Worm (Caenorhabditis elegans) whole organism, L4 larva: ENCODE measurements around the gene nlp-1.

Experiments used
- F26F4.8 ChIP-seq: fragments of 200-800 bp; sonication (Bioruptor generic); conservative IDR thresholded peaks from 2 replicates; pipeline ENCODE4 v1.3.6; 2022; ENCODE audit warnings: missing genetic modification characterization, missing compliant biosample characterization
- F37D6.2 ChIP-seq: sonication (generic microtip); optimal IDR thresholded peaks from 2 replicates; lab custom pipeline; 2016; ENCODE audit warnings: mild to moderate bottlenecking, missing genetic modification characterization, missing compliant biosample characterization
- F49E8.2 ChIP-seq: sonication (generic microtip); optimal IDR thresholded peaks from 2 replicates; lab custom pipeline; 2016; ENCODE audit warnings: missing compliant biosample characterization, mild to moderate bottlenecking, missing genetic modification characterization, borderline replicate concordance
- R02D3.7 ChIP-seq: fragments of 150-350 bp; sonication (generic microtip); optimal IDR thresholded peaks from 3 replicates; lab custom pipeline; 2014; ENCODE audit warnings: missing biosample characterization, missing genetic modification characterization
- T26A8.4 ChIP-seq: fragments of 200-800 bp; sonication (Bioruptor generic); IDR thresholded peaks from 2 replicates; pipeline ENCODE4 v1.3.6; 2022; ENCODE audit warnings: missing genetic modification characterization, missing compliant biosample characterization
- Y105C5A.15 ChIP-seq: fragments of 200-800 bp; sonication (Bioruptor generic); IDR thresholded peaks from 2 replicates; pipeline ENCODE4 v1.3.6; 2022; ENCODE audit warnings: missing genetic modification characterization, missing compliant biosample characterization
- Y5F2A.4 ChIP-seq: fragments of 200-800 bp; sonication (Bioruptor generic); optimal IDR thresholded peaks from 2 replicates; lab custom pipeline; 2018; ENCODE audit warnings: mild to moderate bottlenecking, missing genetic modification characterization, missing compliant biosample characterization
- ZK337.2 ChIP-seq: fragments of 200-800 bp; sonication (Bioruptor generic); IDR thresholded peaks from 2 replicates; pipeline ENCODE4 v1.3.6; 2022; ENCODE audit warnings: missing genetic modification reagents, missing genetic modification characterization, missing compliant biosample characterization
- ZK546.5 ChIP-seq, 2 experiments: sonication (generic microtip); optimal IDR thresholded peaks; 2 replicates each; lab custom pipeline; 2017; ENCODE audit warnings: missing biosample characterization in 2 of 2, missing genetic modification characterization in 2 of 2
- aha-1 ChIP-seq: fragments of 150-350 bp; peaks from one replicate; lab custom pipeline; 2014; ENCODE audit warnings: missing biosample characterization, missing genetic modification characterization
- ceh-20 ChIP-seq: fragments of 200-800 bp; sonication (Bioruptor generic); IDR thresholded peaks from 2 replicates; pipeline ENCODE4 v1.3.6; 2022; ENCODE audit warnings: missing genetic modification reagents, missing genetic modification characterization, missing compliant biosample characterization
- ceh-28 ChIP-seq: fragments of 150-350 bp; optimal IDR thresholded peaks from 2 replicates; lab custom pipeline; 2014; ENCODE audit warnings: missing biosample characterization, missing genetic modification reagents, missing genetic modification characterization
- ceh-44 ChIP-seq: fragments of 200-800 bp; sonication (Bioruptor generic); IDR thresholded peaks from 2 replicates; pipeline ENCODE4 v1.3.6; 2022; ENCODE audit warnings: missing genetic modification reagents, missing genetic modification characterization, missing compliant biosample characterization
- ceh-62 ChIP-seq: sonication (generic microtip); optimal IDR thresholded peaks from 2 replicates; lab custom pipeline; 2017; ENCODE audit warnings: missing biosample characterization, missing genetic modification characterization
- ceh-82 ChIP-seq: sonication (generic microtip); optimal IDR thresholded peaks from 2 replicates; lab custom pipeline; 2017; ENCODE audit warnings: missing biosample characterization, missing genetic modification characterization
- ctbp-1 ChIP-seq: fragments of 200-800 bp; sonication (Bioruptor generic); IDR thresholded peaks from 2 replicates; pipeline ENCODE4 v1.3.6; 2022; ENCODE audit warnings: missing genetic modification reagents, missing genetic modification characterization, missing compliant biosample characterization
- daf-12 ChIP-seq: fragments of 150-350 bp; optimal IDR thresholded peaks from 2 replicates; lab custom pipeline; 2014; ENCODE audit warnings: missing biosample characterization, missing genetic modification reagents, missing genetic modification characterization
- daf-8 ChIP-seq: fragments of 200-800 bp; sonication (Bioruptor generic); IDR thresholded peaks from 2 replicates; pipeline ENCODE4 v1.3.6; 2022; ENCODE audit warnings: missing genetic modification characterization, missing compliant biosample characterization
- egl-27 ChIP-seq: sonication (generic microtip); optimal IDR thresholded peaks from 3 replicates; lab custom pipeline; 2017; ENCODE audit warnings: missing biosample characterization, missing genetic modification reagents, missing genetic modification characterization
- egl-43 ChIP-seq: fragments of 200-800 bp; sonication (Bioruptor generic); IDR thresholded peaks from 2 replicates; pipeline ENCODE4 v1.3.6; 2022; ENCODE audit warnings: missing genetic modification reagents, missing genetic modification characterization, missing compliant biosample characterization
- fkh-10 ChIP-seq: fragments of 150-350 bp; optimal IDR thresholded peaks from 2 replicates; lab custom pipeline; 2014; ENCODE audit warnings: missing biosample characterization, missing genetic modification reagents, missing genetic modification characterization
- gei-8 ChIP-seq: fragments of 200-800 bp; sonication (Bioruptor generic); optimal IDR thresholded peaks from 2 replicates; lab custom pipeline; 2018; ENCODE audit warnings: mild to moderate bottlenecking, missing genetic modification characterization, missing compliant biosample characterization
- jun-1 ChIP-seq: fragments of 150-350 bp; optimal IDR thresholded peaks from 2 replicates; lab custom pipeline; 2014; ENCODE audit warnings: missing biosample characterization, missing genetic modification reagents, missing genetic modification characterization
- lin-1 ChIP-seq: fragments of 200-800 bp; sonication (Bioruptor generic); IDR thresholded peaks from 2 replicates; pipeline ENCODE4 v1.3.6; 2022; ENCODE audit warnings: missing genetic modification reagents, missing genetic modification characterization, missing compliant biosample characterization
- lin-15B ChIP-seq: fragments of 150-350 bp; sonication (generic microtip); optimal IDR thresholded peaks from 3 replicates; lab custom pipeline; 2014; ENCODE audit warnings: missing biosample characterization, missing genetic modification characterization
- lin-29 ChIP-seq: fragments of 200-800 bp; sonication (Bioruptor generic); IDR thresholded peaks from 2 replicates; pipeline ENCODE4 v1.3.6; 2022; ENCODE audit warnings: missing genetic modification reagents, missing genetic modification characterization, missing compliant biosample characterization
- lin-39 ChIP-seq: fragments of 150-350 bp; optimal IDR thresholded peaks from 2 replicates; lab custom pipeline; 2014; ENCODE audit warnings: missing biosample characterization, missing genetic modification reagents, missing genetic modification characterization
- madf-5 ChIP-seq, 2 experiments: fragments of 200-800 bp; sonication (Bioruptor generic); IDR thresholded peaks; 2 replicates each; pipeline ENCODE4 v1.3.6; 2022; ENCODE audit warnings: missing compliant biosample characterization in 2 of 2, missing genetic modification characterization in 2 of 2
- mes-2 ChIP-seq: sonication (generic microtip); optimal IDR thresholded peaks from 2 replicates; lab custom pipeline; 2016; ENCODE audit warnings: missing genotype, mild to moderate bottlenecking, missing genetic modification characterization, missing compliant biosample characterization; ENCODE audit not compliant: poor library complexity, severe bottlenecking
- mxl-3 ChIP-seq: fragments of 200-800 bp; sonication (Bioruptor generic); optimal IDR thresholded peaks from 2 replicates; lab custom pipeline; 2018; ENCODE audit warnings: mild to moderate bottlenecking, missing genetic modification characterization, missing compliant biosample characterization
- nhr-102 ChIP-seq: sonication (generic microtip); optimal IDR thresholded peaks from 2 replicates; lab custom pipeline; 2016; ENCODE audit warnings: mild to moderate bottlenecking, missing genetic modification characterization, moderate library complexity, missing compliant biosample characterization
- nhr-111 ChIP-seq: fragments of 200-800 bp; sonication (Bioruptor generic); optimal IDR thresholded peaks from 2 replicates; lab custom pipeline; 2018; ENCODE audit warnings: mild to moderate bottlenecking, missing genetic modification characterization, missing compliant biosample characterization
- nhr-28 ChIP-seq: fragments of 150-350 bp; optimal IDR thresholded peaks from 2 replicates; lab custom pipeline; 2014; ENCODE audit warnings: missing biosample characterization, missing genetic modification characterization
- nhr-41 ChIP-seq: fragments of 200-800 bp; sonication (Bioruptor generic); IDR thresholded peaks from 2 replicates; pipeline ENCODE4 v1.3.6; 2022; ENCODE audit warnings: missing genetic modification reagents, missing genetic modification characterization, missing compliant biosample characterization
- nhr-42 ChIP-seq: fragments of 200-800 bp; sonication (Bioruptor generic); IDR thresholded peaks from 2 replicates; pipeline ENCODE4 v1.3.6; 2022; ENCODE audit warnings: missing genetic modification characterization, missing compliant biosample characterization
- nhr-48 ChIP-seq: sonication (generic microtip); optimal IDR thresholded peaks from 2 replicates; lab custom pipeline; 2016; ENCODE audit warnings: mild to moderate bottlenecking, missing genetic modification characterization, missing compliant biosample characterization
- nhr-77 ChIP-seq: fragments of 150-350 bp; optimal IDR thresholded peaks from 2 replicates; lab custom pipeline; 2014; ENCODE audit warnings: missing biosample characterization, missing genetic modification characterization
- pqm-1 ChIP-seq: sonication (generic microtip); optimal IDR thresholded peaks from 2 replicates; lab custom pipeline; 2017; ENCODE audit warnings: missing biosample characterization, missing genetic modification characterization
- rbr-2 ChIP-seq: sonication (generic microtip); optimal IDR thresholded peaks from 2 replicates; lab custom pipeline; 2016; ENCODE audit warnings: missing genotype, missing genetic modification characterization, missing compliant biosample characterization
- sdz-12 ChIP-seq: fragments of 200-800 bp; sonication (Bioruptor generic); optimal IDR thresholded peaks from 2 replicates; lab custom pipeline; 2018; ENCODE audit warnings: mild to moderate bottlenecking, missing genetic modification characterization, missing compliant biosample characterization
- set-16 ChIP-seq: fragments of 200-800 bp; sonication (Bioruptor generic); IDR thresholded peaks from 2 replicates; pipeline ENCODE4 v1.3.6; 2022; ENCODE audit warnings: missing genetic modification reagents, missing genetic modification characterization, missing compliant biosample characterization
- skn-1 ChIP-seq: fragments of 150-350 bp; optimal IDR thresholded peaks from 2 replicates; lab custom pipeline; 2014; ENCODE audit warnings: missing biosample characterization, missing genetic modification characterization
- snpc-1.2 ChIP-seq: fragments of 200-800 bp; sonication (Bioruptor generic); IDR thresholded peaks from 2 replicates; pipeline ENCODE4 v1.3.6; 2022; ENCODE audit warnings: missing genetic modification reagents, missing genetic modification characterization, missing compliant biosample characterization
- snpc-4 ChIP-seq: fragments of 150-350 bp; optimal IDR thresholded peaks from 2 replicates; lab custom pipeline; 2014; ENCODE audit warnings: missing biosample characterization, missing genetic modification characterization
- spr-1 ChIP-seq: sonication (generic microtip); optimal IDR thresholded peaks from 2 replicates; lab custom pipeline; 2016; ENCODE audit warnings: mild to moderate bottlenecking, missing genetic modification characterization, missing compliant biosample characterization
- spr-3 ChIP-seq: fragments of 200-800 bp; sonication (Bioruptor generic); optimal IDR thresholded peaks from 2 replicates; lab custom pipeline; 2018; ENCODE audit warnings: mild to moderate bottlenecking, missing genetic modification characterization, missing compliant biosample characterization
- tag-97 ChIP-seq: fragments of 200-800 bp; sonication (Bioruptor generic); IDR thresholded peaks from 2 replicates; pipeline ENCODE4 v1.3.6; 2022; ENCODE audit warnings: missing genetic modification characterization, missing compliant biosample characterization
- tra-1 ChIP-seq: fragments of 200-800 bp; sonication (Bioruptor generic); IDR thresholded peaks from 2 replicates; pipeline ENCODE4 v1.3.6; 2022; ENCODE audit warnings: missing genetic modification reagents, missing genetic modification characterization, missing compliant biosample characterization
- unc-62 ChIP-seq, 3 experiments: fragments of 150-350 bp in 1 of 3; sonication (generic microtip); optimal IDR thresholded peaks in 2 of 3; peaks in 1 of 3; 1 replicate in 1 of 3; 2 replicates in 2 of 3; lab custom pipeline; 2014 to 2017; ENCODE audit warnings: missing biosample characterization in 3 of 3, missing genetic modification characterization in 3 of 3, missing genetic modification reagents in 3 of 3, missing genotype in 1 of 3
- zfp-3 ChIP-seq: fragments of 200-800 bp; sonication (Bioruptor generic); conservative IDR thresholded peaks from 2 replicates; pipeline ENCODE4 v1.3.6; 2022; ENCODE audit warnings: missing genetic modification reagents, missing genetic modification characterization, missing compliant biosample characterization
- zip-11 ChIP-seq: fragments of 200-800 bp; sonication (Bioruptor generic); IDR thresholded peaks from 2 replicates; pipeline ENCODE4 v1.3.6; 2022; ENCODE audit warnings: missing genetic modification characterization, missing compliant biosample characterization

nlp-1 gene

ce11 chrX:3697623-3698022 is 29.8 kb upstream of the nlp-1 start (continued):
- TF ChIP-seq ceh-28 = no peak
- peak; percentile 93 for TF ChIP-seq ctbp-1 (GFP tag; lab: Robert Waterston, UW)
- TF ChIP-seq snpc-1.2 = peak; percentile 94
- no peak for TF ChIP-seq nhr-77 (tag; lab: Kevin White, UChicago)
- no peak for TF ChIP-seq ceh-82
- peak; percentile 60 for TF ChIP-seq F37D6.2
- TF ChIP-seq ZK337.2 = peak; percentile 62; the same call in 1 of the 2 replicates
- TF ChIP-seq aha-1 (tag; lab: Kevin White, UChicago) = peak; percentile 68
- no peak for TF ChIP-seq daf-12
- TF ChIP-seq jun-1 = no peak
- no peak for TF ChIP-seq lin-39
- peak; percentile 70; the same call in 1 of the 2 replicates for TF ChIP-seq zfp-3 (GFP tag; lab: Robert Waterston, UW)
- TF ChIP-seq pqm-1 (tag; lab: Kevin White, UChicago) = no peak
- TF ChIP-seq ZK546.5 (tag; optimal IDR thresholded peaks at IDR 0.05; lab: Kevin White, UChicago) = no peak
- TF ChIP-seq rbr-2 = peak; percentile 73
- TF ChIP-seq tra-1 (GFP tag; lab: Robert Waterston, UW) = peak; percentile 87
- no peak for TF ChIP-seq ceh-62
- TF ChIP-seq madf-5 (GFP tag; IDR thresholded peaks at IDR 0.05; lab: Robert Waterston, UW) = peak in 1 of 2 experiments; percentile 56; a peak in 1 of 4 replicates
- TF ChIP-seq nhr-111 (GFP tag; lab: Kevin White, UChicago) = peak; percentile 73
- peak; percentile 42 for TF ChIP-seq set-16 (GFP tag; lab: Robert Waterston, UW)
- peak; percentile 98 for TF ChIP-seq egl-43
- peak; percentile 60 for TF ChIP-seq F49E8.2 (tag; lab: Kevin White, UChicago)
- no peak for TF ChIP-seq lin-15B (tag; lab: Kevin White, UChicago)
- TF ChIP-seq sdz-12 (GFP tag; lab: Kevin White, UChicago) = no peak
- TF ChIP-seq Y105C5A.15 (GFP tag; lab: Robert Waterston, UW) = peak; percentile 84
- TF ChIP-seq ceh-20 = peak; percentile 84
- TF ChIP-seq nhr-42 (GFP tag; lab: Robert Waterston, UW) = peak; percentile 78; the same call in 1 of the 2 replicates
- peak; percentile 0 for TF ChIP-seq nhr-28 (tag; lab: Kevin White, UChicago)
- peak; percentile 66 for TF ChIP-seq spr-1
- peak; percentile 67 for TF ChIP-seq Y5F2A.4
- no peak for TF ChIP-seq tag-97
- peak; percentile 51 for TF ChIP-seq spr-3
- peak; percentile 3 for TF ChIP-seq fkh-10 (GFP tag; lab: Kevin White, UChicago)
- TF ChIP-seq F26F4.8 = peak; percentile 94
- TF ChIP-seq daf-8 (GFP tag; lab: Robert Waterston, UW) = 0 out of 2 replicates have a peak, but pooled peaks have one; percentile 68
- TF ChIP-seq snpc-4 (tag; lab: Kevin White, UChicago) = no peak
- TF ChIP-seq mes-2 (tag; lab: Kevin White, UChicago) = peak; percentile 85
- peak; percentile 82 for TF ChIP-seq ceh-44 (GFP tag; lab: Robert Waterston, UW)
- TF ChIP-seq unc-62 (GFP tag; optimal IDR thresholded peaks at IDR 0.05 in 1 of 2; lab: Kevin White, UChicago) = peak in 1 of 2 experiments; percentile 99
- no peak for TF ChIP-seq unc-62 (tag; optimal IDR thresholded peaks at IDR 0.05; lab: Kevin White, UChicago)
- no peak for TF ChIP-seq nhr-102 (tag; lab: Kevin White, UChicago)
- no peak for TF ChIP-seq zip-11 (GFP tag; lab: Robert Waterston, UW)
- no peak for TF ChIP-seq R02D3.7 (tag; lab: Kevin White, UChicago)
- TF ChIP-seq skn-1 = no peak
- peak; percentile 85 for TF ChIP-seq nhr-41 (GFP tag; lab: Robert Waterston, UW)
- TF ChIP-seq egl-27 (tag; lab: Kevin White, UChicago) = no peak
- TF ChIP-seq lin-29 = peak; percentile 27; the same call in 1 of the 2 replicates
- peak; percentile 87 for TF ChIP-seq lin-1 (GFP tag; lab: Robert Waterston, UW)
- TF ChIP-seq mxl-3 (GFP tag; lab: Kevin White, UChicago) = peak; percentile 41
- peak; percentile 63 for TF ChIP-seq nhr-48
- TF ChIP-seq gei-8 (GFP tag; lab: Kevin White, UChicago) = peak; percentile 59
- peak; percentile 81 for TF ChIP-seq T26A8.4 (GFP tag; lab: Robert Waterston, UW)
